Worm (Caenorhabditis elegans) whole organism, L3 larva: ENCODE data around the gene F53F8.5.

Source experiments
- ama-1 ChIP-seq: fragments of 150-350 bp; optimal IDR thresholded peaks from 2 replicates; lab custom pipeline; 2018
- ceh-16 ChIP-seq: sonication (generic microtip); optimal IDR thresholded peaks from 2 replicates; lab custom pipeline; 2017; ENCODE audit warnings: missing biosample characterization, missing genetic modification characterization
- ceh-82 ChIP-seq: fragments of 150-350 bp; optimal IDR thresholded peaks from 2 replicates; lab custom pipeline; 2014; ENCODE audit warnings: missing biosample characterization, missing genetic modification characterization
- ceh-9 ChIP-seq: sonication (generic microtip); optimal IDR thresholded peaks from 2 replicates; lab custom pipeline; 2018; ENCODE audit warnings: missing biosample characterization, missing genetic modification characterization
- elt-1 ChIP-seq: fragments of 150-350 bp; optimal IDR thresholded peaks from 2 replicates; lab custom pipeline; 2014; ENCODE audit warnings: missing biosample characterization, missing genetic modification characterization
- nhr-11 ChIP-seq: fragments of 150-350 bp; optimal IDR thresholded peaks from 2 replicates; lab custom pipeline; 2014; ENCODE audit warnings: missing biosample characterization, missing genetic modification characterization
- nhr-77 ChIP-seq: fragments of 150-350 bp; optimal IDR thresholded peaks from 2 replicates; lab custom pipeline; 2014; ENCODE audit warnings: missing biosample characterization, missing genetic modification characterization
- snpc-4 ChIP-seq: fragments of 150-350 bp; optimal IDR thresholded peaks from 2 replicates; lab custom pipeline; 2014; ENCODE audit warnings: missing biosample characterization, missing genetic modification characterization

DNA sequence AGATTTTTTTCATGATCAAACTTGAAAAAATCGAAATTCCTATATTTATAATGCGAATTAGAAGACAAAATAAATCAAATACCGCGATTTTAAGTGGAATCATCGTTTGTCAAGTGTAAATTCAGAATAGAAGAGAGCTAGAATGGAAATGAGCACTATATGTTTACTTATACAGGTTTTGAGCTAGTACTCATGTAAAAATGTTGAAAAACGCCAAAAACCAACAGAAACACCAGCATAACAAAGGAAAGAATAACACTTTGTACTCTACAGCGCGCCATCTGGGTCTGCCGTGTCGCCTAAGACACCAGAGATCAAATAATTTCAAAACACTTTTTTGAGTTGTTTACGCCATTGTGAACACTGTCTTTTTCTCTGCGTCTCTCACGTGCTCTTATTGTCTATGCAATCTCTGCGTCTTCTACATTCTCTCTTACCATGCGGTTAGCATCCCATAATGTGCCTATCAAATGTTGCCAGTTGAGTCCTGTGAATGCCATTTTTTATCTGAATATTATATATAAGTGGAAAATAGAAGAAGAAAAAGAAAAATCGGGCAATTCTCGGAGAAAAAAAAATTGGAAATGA, 25.0 kb upstream of the F53F8.5 start, which contains the start of gene ipla-3:
- TF ChIP-seq ama-1 (lab: Kevin White, UChicago) (no peak), ceh-16 (tag; lab: Kevin White, UChicago) (no peak), snpc-4 (peak; percentile 53), ceh-82 (tag; lab: Kevin White, UChicago) (no peak), nhr-11 (tag; lab: Kevin White, UChicago) (no peak), ceh-9 (tag; lab: Kevin White, UChicago) (no peak), elt-1 (tag; lab: Kevin White, UChicago) (no peak), nhr-77 (no peak)
